Worm (Caenorhabditis elegans): Measurements from ENCODE around the gene txdc-12.2.
"Not testable (repeated sequence)": the region's sequence is repeated elsewhere in the genome, so short reads cannot be mapped to it uniquely, and the experiment has no call there.

DNA sequence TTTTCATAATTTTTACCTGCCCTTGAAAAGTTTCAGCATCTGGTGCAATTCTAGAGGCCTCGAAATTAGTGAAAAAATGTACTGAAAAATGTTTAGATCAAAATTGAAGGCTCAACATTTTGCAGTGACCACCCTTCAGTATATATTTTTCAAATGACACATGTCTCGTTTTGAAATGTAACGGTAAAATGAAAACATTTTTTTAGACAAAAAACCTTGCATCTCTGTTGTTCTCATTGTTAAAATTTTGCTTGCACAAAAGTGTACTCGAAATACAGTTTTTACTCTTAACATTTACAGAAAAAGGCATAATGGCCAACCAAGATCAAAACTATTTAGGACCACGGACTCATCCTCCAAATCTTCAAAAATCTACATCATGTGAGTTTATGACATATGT lies 47.9 kb upstream of the txdc-12.2 start, which contains the start of gene Y102A11A.2:
- not testable (repeated sequence) for TF ChIP-seq lin-13 (tag; optimal IDR thresholded peaks at IDR 0.05); sptf-1 (tag; optimal IDR thresholded peaks at IDR 0.05); ceh-83 (GFP tag; optimal IDR thresholded peaks at IDR 0.05); elt-3 (tag; optimal IDR thresholded peaks at IDR 0.05); lin-32 (GFP tag; optimal IDR thresholded peaks at IDR 0.05); nhr-237 (tag; optimal IDR thresholded peaks at IDR 0.05); unc-39 (tag; optimal IDR thresholded peaks at IDR 0.05); elt-1 (tag; optimal IDR thresholded peaks at IDR 0.05; ENCODE audit: borderline replicate concordance, insufficient read depth); nhr-76 (tag; optimal IDR thresholded peaks at IDR 0.05); ham-2 (GFP tag; optimal IDR thresholded peaks at IDR 0.05); mep-1 (tag; optimal IDR thresholded peaks at IDR 0.05)

Data from whole organism, mixed stage, embryonic.